Worm (Caenorhabditis elegans) whole organism, dauer: ENCODE measurements around the gene cng-1.

ENCODE experiments used
- unc-62 ChIP-seq: sonication (generic microtip); optimal IDR thresholded peaks from 2 replicates; lab custom pipeline; 2017; ENCODE audit warnings: missing biosample characterization, missing genetic modification reagents, missing genetic modification characterization

The cng-1 gene

ce11 chrV:14978205-14978751 lies 53.0 kb downstream of the cng-1 start, which contains the start of the genes grd-12 and F02D8.1:
grd-12 (plus strand) TSS chrV:14978505.
F02D8.1 (minus strand) TSS chrV:14978701.
- TF ChIP-seq unc-62 (GFP tag; lab: Kevin White, UChicago): no peak
